Worm (Caenorhabditis elegans) whole organism, early embryonic: ENCODE data around the gene serp-1.1.

Experiments used
- B0310.2 ChIP-seq: sonication (generic microtip); optimal IDR thresholded peaks from 2 replicates; lab custom pipeline; 2016; ENCODE audit warnings: mild to moderate bottlenecking, missing genetic modification characterization, missing compliant biosample characterization
- F13C5.2 ChIP-seq: sonication (generic microtip); optimal IDR thresholded peaks from 2 replicates; lab custom pipeline; 2017; ENCODE audit warnings: mild to moderate bottlenecking, missing genetic modification characterization, inconsistent platforms, missing compliant biosample characterization
- aly-1 ChIP-seq: sonication (generic microtip); optimal IDR thresholded peaks from 2 replicates; lab custom pipeline; 2016; ENCODE audit warnings: missing genetic modification characterization, missing compliant biosample characterization
- ama-1 ChIP-seq: fragments of 150-350 bp; optimal IDR thresholded peaks from 2 replicates; lab custom pipeline; 2014
- hmbx-1 ChIP-seq: sonication (generic microtip); optimal IDR thresholded peaks from 2 replicates; lab custom pipeline; 2016; ENCODE audit warnings: mild to moderate bottlenecking, missing genetic modification characterization, missing compliant biosample characterization
- hmg-4 ChIP-seq: fragments of 200-800 bp; sonication (Bioruptor generic); optimal IDR thresholded peaks from 2 replicates; lab custom pipeline; 2018; ENCODE audit warnings: mild to moderate bottlenecking, missing genetic modification characterization, missing compliant biosample characterization
- hnd-1 ChIP-seq: sonication (generic microtip); optimal IDR thresholded peaks from 2 replicates; lab custom pipeline; 2016; ENCODE audit warnings: missing genetic modification characterization, missing compliant biosample characterization
- scrt-1 ChIP-seq: fragments of 200-800 bp; sonication (Bioruptor generic); IDR thresholded peaks from 2 replicates; pipeline ENCODE4 v1.3.6; 2022; ENCODE audit warnings: missing genetic modification characterization, missing compliant biosample characterization
- tbx-11 ChIP-seq: fragments of 200-800 bp; sonication (Bioruptor generic); IDR thresholded peaks from 2 replicates; pipeline ENCODE4 v1.3.6; 2022; ENCODE audit warnings: missing genetic modification characterization, missing compliant biosample characterization
- tra-4 ChIP-seq: sonication (generic microtip); optimal IDR thresholded peaks from 2 replicates; lab custom pipeline; 2017; ENCODE audit warnings: missing genetic modification characterization, missing compliant biosample characterization

- TF ChIP-seq B0310.2 (tag; lab: Kevin White, UChicago): no peak
- TF ChIP-seq tra-4 (tag; lab: Kevin White, UChicago): no peak
- no peak for TF ChIP-seq hmg-4 (GFP tag; lab: Kevin White, UChicago)
- TF ChIP-seq F13C5.2: no peak
- no peak for TF ChIP-seq hnd-1 (tag; lab: Kevin White, UChicago)
- no peak for TF ChIP-seq aly-1 (tag; lab: Kevin White, UChicago)
- no peak for TF ChIP-seq scrt-1
- no peak for TF ChIP-seq ama-1 (lab: Kevin White, UChicago)
- no peak for TF ChIP-seq hmbx-1
- no peak for TF ChIP-seq tbx-11 (GFP tag; lab: Robert Waterston, UW)
Observed at ce11 chrX:15838496-15838948, 2.9 kb upstream of the serp-1.1 start, which contains the start of gene acox-1.6.
